Fruit fly (Drosophila melanogaster) whole organism, prepupa: ENCODE data around the gene drm.

Experiments
- Blimp-1 ChIP-seq: fragments of 200-800 bp; sonication (Bioruptor generic); optimal IDR thresholded peaks from 3 replicates; lab custom pipeline; 2017; ENCODE audit warnings: missing biosample characterization, missing genetic modification characterization, mild to moderate bottlenecking, moderate library complexity, missing genetic modification reagents
- CG10631 ChIP-seq: fragments of 200-800 bp; sonication (Bioruptor generic); optimal IDR thresholded peaks from 2 replicates; lab custom pipeline; 2016; ENCODE audit warnings: missing biosample characterization, missing genetic modification characterization
- CG10669 ChIP-seq: fragments of 200-800 bp; sonication (Bioruptor generic); optimal IDR thresholded peaks from 3 replicates; lab custom pipeline; 2018; ENCODE audit warnings: missing biosample characterization, mild to moderate bottlenecking, missing genetic modification characterization, moderate library complexity
- CG11294 ChIP-seq: fragments of 200-800 bp; sonication (Bioruptor generic); IDR thresholded peaks from 2 replicates; pipeline ENCODE4 v1.3.6; 2022; ENCODE audit warnings: missing biosample characterization, missing genetic modification characterization
- CG11762 ChIP-seq: fragments of 200-800 bp; sonication (Bioruptor generic); optimal IDR thresholded peaks from 3 replicates; lab custom pipeline; 2016; ENCODE audit warnings: missing biosample characterization, missing genetic modification characterization; ENCODE audit not compliant: insufficient read depth
- CG11902 ChIP-seq: fragments of 200-800 bp; sonication (Bioruptor generic); optimal IDR thresholded peaks from 3 replicates; lab custom pipeline; 2016; ENCODE audit warnings: missing biosample characterization, missing genetic modification characterization
- CG1621 ChIP-seq: fragments of 200-800 bp; sonication (Bioruptor generic); optimal IDR thresholded peaks from 3 replicates; lab custom pipeline; 2018; ENCODE audit warnings: missing biosample characterization, mild to moderate bottlenecking, missing genetic modification characterization
- CG3032 ChIP-seq: fragments of 200-800 bp; optimal IDR thresholded peaks from 2 replicates; lab custom pipeline; 2019; ENCODE audit warnings: missing biosample characterization, mild to moderate bottlenecking, missing genetic modification characterization, moderate library complexity
- CG32006 ChIP-seq: fragments of 200-800 bp; sonication (Bioruptor generic); optimal IDR thresholded peaks from 3 replicates; lab custom pipeline; 2017; ENCODE audit warnings: missing biosample characterization, mild to moderate bottlenecking, missing genetic modification characterization
- CG34406 ChIP-seq: fragments of 200-800 bp; sonication (Bioruptor generic); optimal IDR thresholded peaks from 3 replicates; lab custom pipeline; 2016; ENCODE audit warnings: missing biosample characterization, missing genetic modification characterization
- CG3919 ChIP-seq: fragments of 200-800 bp; sonication (Bioruptor generic); optimal IDR thresholded peaks from 3 replicates; lab custom pipeline; 2016; ENCODE audit warnings: missing biosample characterization, missing genetic modification characterization
- CG4318 ChIP-seq: fragments of 200-800 bp; sonication (Bioruptor generic); optimal IDR thresholded peaks from 3 replicates; lab custom pipeline; 2017; ENCODE audit warnings: missing biosample characterization, mild to moderate bottlenecking, missing genetic modification characterization
- CG6163 ChIP-seq: fragments of 200-800 bp; sonication (Bioruptor generic); IDR thresholded peaks from 3 replicates; pipeline ENCODE4 v1.3.6; 2022; ENCODE audit warnings: missing biosample characterization, missing genetic modification characterization
- CG6276 ChIP-seq: fragments of 200-800 bp; sonication (Bioruptor generic); optimal IDR thresholded peaks from 2 replicates; lab custom pipeline; 2017; ENCODE audit warnings: missing biosample characterization, mild to moderate bottlenecking, missing genetic modification characterization
- CG6792 ChIP-seq: fragments of 200-800 bp; sonication (Bioruptor generic); optimal IDR thresholded peaks from 3 replicates; lab custom pipeline; 2016; ENCODE audit warnings: missing biosample characterization, missing genetic modification characterization
- CG6808 ChIP-seq: fragments of 200-800 bp; sonication (Bioruptor generic); optimal IDR thresholded peaks from 3 replicates; lab custom pipeline; 2017; ENCODE audit warnings: missing biosample characterization, missing genetic modification characterization, mild to moderate bottlenecking, moderate library complexity, missing genetic modification reagents
- CG8119 ChIP-seq: fragments of 200-800 bp; sonication (Bioruptor generic); IDR thresholded peaks from 3 replicates; pipeline ENCODE4 v1.3.6; 2022; ENCODE audit warnings: missing biosample characterization, missing genetic modification characterization
- CG8632 ChIP-seq: fragments of 200-800 bp; sonication (Bioruptor generic); optimal IDR thresholded peaks from 3 replicates; lab custom pipeline; 2016; ENCODE audit warnings: missing biosample characterization, missing genetic modification characterization
- Eip75B ChIP-seq: fragments of 200-800 bp; sonication (Bioruptor generic); optimal IDR thresholded peaks from 3 replicates; lab custom pipeline; 2016; ENCODE audit warnings: missing biosample characterization, missing genetic modification characterization
- Eip78C ChIP-seq: fragments of 200-800 bp; sonication (Bioruptor generic); peaks from one replicate; lab custom pipeline; 2016; ENCODE audit warnings: missing biosample characterization, missing genetic modification characterization
- Ets21C ChIP-seq: fragments of 200-800 bp; sonication (Bioruptor generic); optimal IDR thresholded peaks from 3 replicates; lab custom pipeline; 2016; ENCODE audit warnings: missing biosample characterization, missing genetic modification characterization
- Ets96B ChIP-seq: fragments of 200-800 bp; optimal IDR thresholded peaks from 2 replicates; lab custom pipeline; 2019; ENCODE audit warnings: missing biosample characterization, mild to moderate bottlenecking, missing genetic modification characterization, moderate library complexity
- Gug ChIP-seq: fragments of 200-800 bp; sonication (Bioruptor generic); IDR thresholded peaks from 2 replicates; pipeline ENCODE4 v1.3.6; 2022; ENCODE audit warnings: missing biosample characterization, missing genetic modification characterization
- Hr38 ChIP-seq: sonication (Bioruptor generic); optimal IDR thresholded peaks from 2 replicates; lab custom pipeline; 2016; ENCODE audit warnings: missing biosample characterization, missing genetic modification characterization
- Hr39 ChIP-seq: fragments of 200-800 bp; sonication (Bioruptor generic); optimal IDR thresholded peaks from 2 replicates; lab custom pipeline; 2016; ENCODE audit warnings: missing biosample characterization, missing genetic modification characterization
- Hr4 ChIP-seq: fragments of 200-800 bp; sonication (Bioruptor generic); optimal IDR thresholded peaks from 3 replicates; lab custom pipeline; 2016; ENCODE audit warnings: missing biosample characterization, missing genetic modification characterization
- Lpt ChIP-seq: fragments of 200-800 bp; sonication (Bioruptor generic); optimal IDR thresholded peaks from 3 replicates; lab custom pipeline; 2016; ENCODE audit warnings: missing biosample characterization, missing genetic modification characterization
- Met ChIP-seq: fragments of 200-800 bp; sonication (Bioruptor generic); optimal IDR thresholded peaks from 3 replicates; lab custom pipeline; 2016; ENCODE audit warnings: missing biosample characterization, missing genetic modification characterization
- OdsH ChIP-seq: fragments of 200-800 bp; sonication (Bioruptor generic); optimal IDR thresholded peaks from 3 replicates; lab custom pipeline; 2016; ENCODE audit warnings: missing biosample characterization, missing genetic modification characterization
- Smox ChIP-seq: fragments of 200-800 bp; sonication (Bioruptor generic); optimal IDR thresholded peaks from 3 replicates; lab custom pipeline; 2016; ENCODE audit warnings: missing biosample characterization, missing genetic modification characterization
- Sox15 ChIP-seq: fragments of 200-800 bp; sonication (Bioruptor generic); optimal IDR thresholded peaks from 3 replicates; lab custom pipeline; 2016; ENCODE audit warnings: missing biosample characterization, missing genetic modification characterization
- achi ChIP-seq: fragments of 200-800 bp; sonication (Bioruptor generic); optimal IDR thresholded peaks from 3 replicates; lab custom pipeline; 2016; ENCODE audit warnings: missing biosample characterization, missing genetic modification characterization
- acj6 ChIP-seq: fragments of 200-800 bp; sonication (Bioruptor generic); optimal IDR thresholded peaks from 3 replicates; lab custom pipeline; 2016; ENCODE audit warnings: missing biosample characterization, missing genetic modification characterization
- cyc ChIP-seq: fragments of 200-800 bp; sonication (Bioruptor generic); optimal IDR thresholded peaks from 3 replicates; lab custom pipeline; 2016; ENCODE audit warnings: missing biosample characterization, missing genetic modification characterization
- dsx ChIP-seq: fragments of 200-800 bp; optimal IDR thresholded peaks from 3 replicates; lab custom pipeline; 2019; ENCODE audit warnings: missing biosample characterization, mild to moderate bottlenecking, missing genetic modification characterization, moderate library complexity; ENCODE audit not compliant: poor library complexity, severe bottlenecking
- esn ChIP-seq: fragments of 200-800 bp; sonication (Bioruptor generic); optimal IDR thresholded peaks from 2 replicates; lab custom pipeline; 2016; ENCODE audit warnings: missing biosample characterization, mild to moderate bottlenecking, missing genetic modification characterization, moderate library complexity
- fd59A ChIP-seq: fragments of 200-800 bp; sonication (Bioruptor generic); optimal IDR thresholded peaks from 2 replicates; lab custom pipeline; 2017; ENCODE audit warnings: missing biosample characterization, mild to moderate bottlenecking, missing genetic modification characterization, missing genetic modification reagents
- fd85E ChIP-seq: fragments of 200-800 bp; sonication (Bioruptor generic); optimal IDR thresholded peaks from 3 replicates; lab custom pipeline; 2016; ENCODE audit warnings: missing biosample characterization, missing genetic modification characterization
- pdm3 ChIP-seq: fragments of 200-800 bp; sonication (Bioruptor generic); optimal IDR thresholded peaks from 3 replicates; lab custom pipeline; 2016; ENCODE audit warnings: missing biosample characterization, missing genetic modification characterization
- salr ChIP-seq, 2 experiments: fragments of 200-800 bp; sonication (Bioruptor generic); optimal IDR thresholded peaks; 3 replicates each; lab custom pipeline; 2016 to 2018; ENCODE audit warnings: missing biosample characterization in 2 of 2, missing genetic modification characterization in 2 of 2, mild to moderate bottlenecking in 1 of 2
- spab ChIP-seq: fragments of 200-800 bp; sonication (Bioruptor generic); optimal IDR thresholded peaks from 2 replicates; lab custom pipeline; 2017; ENCODE audit warnings: missing biosample characterization, mild to moderate bottlenecking, missing genetic modification characterization, missing genetic modification reagents
- ss ChIP-seq, 2 experiments: fragments of 200-800 bp; sonication (Bioruptor generic); optimal IDR thresholded peaks; 2 replicates in 1 of 2; 3 replicates in 1 of 2; lab custom pipeline; 2017 to 2018; ENCODE audit warnings: mild to moderate bottlenecking in 2 of 2, missing biosample characterization in 2 of 2, missing genetic modification characterization in 2 of 2, moderate library complexity in 1 of 2
- svp ChIP-seq: fragments of 200-800 bp; sonication (Bioruptor generic); peaks from one replicate; lab custom pipeline; 2016; ENCODE audit warnings: missing biosample characterization, missing genetic modification characterization
- topi ChIP-seq: fragments of 200-800 bp; sonication (Bioruptor generic); optimal IDR thresholded peaks from 3 replicates; lab custom pipeline; 2016; ENCODE audit warnings: missing biosample characterization, missing genetic modification characterization
- vri ChIP-seq: fragments of 200-800 bp; sonication (Bioruptor generic); optimal IDR thresholded peaks from 3 replicates; lab custom pipeline; 2016; ENCODE audit warnings: missing biosample characterization, mild to moderate bottlenecking, missing genetic modification characterization

Gene drm

DNA sequence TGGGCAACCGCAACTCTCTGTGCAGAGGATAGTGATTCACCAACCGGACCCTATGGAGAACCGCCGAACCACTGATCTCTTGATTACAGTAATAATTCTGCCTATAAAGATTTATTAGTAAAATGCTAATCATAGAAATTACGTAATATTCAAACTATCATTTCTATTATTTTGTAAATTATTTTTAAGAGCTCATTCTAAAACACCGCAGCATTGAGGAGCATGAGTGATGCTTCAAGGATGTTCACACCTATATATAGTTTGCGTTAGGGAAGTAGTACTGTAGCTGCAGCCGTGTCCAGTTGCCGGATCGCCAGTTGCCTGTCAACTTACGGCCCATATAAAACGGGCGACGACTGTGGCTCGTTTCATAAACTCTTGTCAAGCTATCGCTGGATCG, 18.4 kb downstream of the drm start (continued):
- peak; percentile 60 for TF ChIP-seq CG3032 (tag; lab: Kevin White, UChicago)
- no peak for TF ChIP-seq Hr38
- peak; percentile 57 for TF ChIP-seq pdm3
- TF ChIP-seq Sox15 (GFP tag; lab: Kevin White, UChicago): no peak
- peak in 1 of 2 experiments; percentile 15 for TF ChIP-seq salr (GFP tag; optimal IDR thresholded peaks at IDR 0.05; lab: Kevin White, UChicago)
- TF ChIP-seq Eip75B (GFP tag; lab: Kevin White, UChicago): peak; percentile 53
- peak; percentile 47 for TF ChIP-seq CG10669
- TF ChIP-seq vri (GFP tag; lab: Kevin White, UChicago): no peak
- TF ChIP-seq CG1621 (tag; lab: Kevin White, UChicago): peak; percentile 68
- TF ChIP-seq CG8119 (GFP tag; lab: Robert Waterston, UW): peak; percentile 53; the same call in 2 of the 3 replicates
- TF ChIP-seq fd85E (GFP tag; lab: Kevin White, UChicago): no peak
- peak; percentile 59 for TF ChIP-seq CG3919 (GFP tag; lab: Kevin White, UChicago)
- TF ChIP-seq Lpt (GFP tag; lab: Kevin White, UChicago): peak; percentile 16
- peak in 1 of 2 experiments; percentile 59 for TF ChIP-seq ss (GFP tag; optimal IDR thresholded peaks at IDR 0.05; lab: Kevin White, UChicago)
- TF ChIP-seq acj6: peak; percentile 33
- peak; percentile 40 for TF ChIP-seq CG6808 (GFP tag; lab: Kevin White, UChicago)
- peak; percentile 31 for TF ChIP-seq CG8632
- no peak for TF ChIP-seq Blimp-1 (GFP tag; lab: Kevin White, UChicago)
- no peak for TF ChIP-seq Hr39 (GFP tag; lab: Kevin White, UChicago)
- no peak for TF ChIP-seq Smox (GFP tag; lab: Kevin White, UChicago)
- peak; percentile 55 for TF ChIP-seq Hr4
- TF ChIP-seq CG10631: peak; percentile 58
- peak; percentile 18 for TF ChIP-seq CG4318 (GFP tag; lab: Kevin White, UChicago)
- TF ChIP-seq CG32006: peak; percentile 49
- peak; percentile 56 for TF ChIP-seq achi
- TF ChIP-seq CG6163: peak; percentile 61; the same call in 1 of the 3 replicates
- TF ChIP-seq topi: no peak
- TF ChIP-seq CG11294 (GFP tag; lab: Robert Waterston, UW): no peak
- peak; percentile 15 for TF ChIP-seq CG6276 (GFP tag; lab: Kevin White, UChicago)
- TF ChIP-seq Gug (GFP tag; lab: Robert Waterston, UW): peak; percentile 32; the same call in 1 of the 2 replicates
- TF ChIP-seq, all 60 proteins: peak for 32

- TF ChIP-seq CG34406 (GFP tag; lab: Kevin White, UChicago): peak; percentile 9
- TF ChIP-seq Eip78C (GFP tag; lab: Kevin White, UChicago): peak; percentile 46
- peak; percentile 52 for TF ChIP-seq Ets96B (tag; lab: Kevin White, UChicago)
- TF ChIP-seq vri (GFP tag; lab: Kevin White, UChicago): no peak
- no peak for TF ChIP-seq CG3919 (GFP tag; lab: Kevin White, UChicago)
- TF ChIP-seq Ets21C (GFP tag; lab: Kevin White, UChicago): no peak
- TF ChIP-seq CG10669: peak; percentile 51
- TF ChIP-seq CG11902 (GFP tag; lab: Kevin White, UChicago): peak; percentile 12
- peak; percentile 12 for TF ChIP-seq spab (GFP tag; lab: Kevin White, UChicago)
- peak; percentile 37 for TF ChIP-seq svp (GFP tag; lab: Kevin White, UChicago)
- no peak for TF ChIP-seq achi
- peak; percentile 14 for TF ChIP-seq cyc (GFP tag; lab: Kevin White, UChicago)
- TF ChIP-seq dsx (GFP tag; lab: Kevin White, UChicago): no peak
- peak; percentile 32 for TF ChIP-seq topi
- TF ChIP-seq CG3032 (tag; lab: Kevin White, UChicago): peak; percentile 52
- peak; percentile 11 for TF ChIP-seq CG6808 (GFP tag; lab: Kevin White, UChicago)
Measured at dm6 chr2L:3558299-3558698, 19.3 kb downstream of the drm start.

- TF ChIP-seq CG3032 (tag; lab: Kevin White, UChicago): peak; percentile 14
- TF ChIP-seq vri (GFP tag; lab: Kevin White, UChicago): peak; percentile 30
- peak; percentile 43 for TF ChIP-seq Ets96B (tag; lab: Kevin White, UChicago)
- no peak for TF ChIP-seq Ets21C (GFP tag; lab: Kevin White, UChicago)
- TF ChIP-seq Met (GFP tag; lab: Kevin White, UChicago): peak; percentile 55
- peak; percentile 1 for TF ChIP-seq CG11762
- peak; percentile 63 for TF ChIP-seq OdsH
- TF ChIP-seq CG6163: peak; percentile 19; the same call in 1 of the 3 replicates
- peak; percentile 5 for TF ChIP-seq CG6792
- peak; percentile 43 for TF ChIP-seq achi
- no peak for TF ChIP-seq CG6276 (GFP tag; lab: Kevin White, UChicago)
- TF ChIP-seq CG10669: peak; percentile 32
- TF ChIP-seq CG6808 (GFP tag; lab: Kevin White, UChicago): no peak
- TF ChIP-seq pdm3: peak; percentile 46
- TF ChIP-seq ss (GFP tag; optimal IDR thresholded peaks at IDR 0.05; lab: Kevin White, UChicago): no peak
- TF ChIP-seq esn (GFP tag; lab: Kevin White, UChicago): peak; percentile 58
- TF ChIP-seq dsx (GFP tag; lab: Kevin White, UChicago): no peak
- peak; percentile 56 for TF ChIP-seq svp (GFP tag; lab: Kevin White, UChicago)
- TF ChIP-seq Smox (GFP tag; lab: Kevin White, UChicago): peak; percentile 42
- TF ChIP-seq fd59A: peak; percentile 6
- TF ChIP-seq CG10631: peak; percentile 27
- peak; percentile 19 for TF ChIP-seq topi
Measured at dm6 chr2L:3559647-3560046, 20.6 kb downstream of the drm start.
